Fruit fly (Drosophila melanogaster) whole organism: Measurements from ENCODE around the gene Nepl13.

Source experiments
- psq ChIP-seq: fragments of >200 bp; optimal IDR thresholded peaks from 2 replicates; lab custom pipeline; 2017
- usp ChIP-seq: fragments of >200 bp; optimal IDR thresholded peaks from 2 replicates; lab custom pipeline; 2017; ENCODE audit warnings: missing biosample characterization, missing genetic modification characterization, mixed read lengths

DNA sequence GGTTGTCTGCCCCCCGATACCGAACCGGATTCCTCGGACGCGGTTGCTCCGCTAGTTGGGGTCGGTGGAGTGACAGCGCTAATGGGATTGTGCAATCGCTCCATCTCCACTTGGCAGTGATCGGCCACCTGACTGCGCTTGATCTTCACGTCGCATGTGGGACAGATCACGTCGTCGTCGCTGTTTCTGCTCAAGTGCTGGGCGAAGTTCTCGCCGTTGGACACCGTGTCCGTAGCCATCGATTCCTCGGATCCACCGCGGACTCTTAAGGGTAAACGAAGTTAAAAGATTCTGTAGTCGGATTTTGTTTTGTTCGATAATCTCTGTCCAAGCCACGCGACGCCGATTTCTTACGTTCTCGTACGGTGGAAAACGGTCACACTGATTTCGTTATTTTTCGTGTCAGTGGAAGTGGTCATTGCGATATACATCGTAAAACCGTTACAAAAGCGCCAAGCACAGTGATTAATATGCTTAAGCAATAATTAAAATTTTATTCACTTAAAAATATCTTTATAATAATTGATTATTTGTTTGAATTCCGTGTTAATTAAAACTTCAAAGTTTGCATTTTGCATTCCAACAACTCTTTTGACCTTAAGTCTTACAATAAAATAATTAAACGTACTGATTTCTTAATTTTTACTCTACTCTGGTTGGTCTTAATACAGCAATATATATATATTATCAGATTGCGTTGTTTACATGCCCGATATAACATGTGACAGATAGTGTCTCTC is 34.7 kb downstream of the Nepl13 start, which contains the start of gene RNF220:
- no peak for TF ChIP-seq usp (GFP tag; lab: Kevin White, UChicago)
- no peak for TF ChIP-seq psq (lab: Kevin White, UChicago)
